Fruit fly (Drosophila melanogaster) whole organism, embryonic: ENCODE measurements around the gene CG33098.

Source experiments
- Abd-B ChIP-seq: fragments of 200-800 bp; sonication (Bioruptor generic); optimal IDR thresholded peaks from 2 replicates; lab custom pipeline; 2018; ENCODE audit warnings: missing biosample characterization, mild to moderate bottlenecking, missing genetic modification characterization, moderate library complexity
- B-H2 ChIP-seq: fragments of 200-800 bp; sonication (Bioruptor generic); optimal IDR thresholded peaks from 2 replicates; lab custom pipeline; 2018; ENCODE audit warnings: missing biosample characterization, mild to moderate bottlenecking, missing genetic modification characterization
- Blimp-1 ChIP-seq: fragments of 200-800 bp; sonication (Bioruptor generic); optimal IDR thresholded peaks from 3 replicates; lab custom pipeline; 2018; ENCODE audit warnings: missing biosample characterization, missing genetic modification characterization, mild to moderate bottlenecking, moderate library complexity, missing genetic modification reagents
- CG10462 ChIP-seq: fragments of 200-800 bp; sonication (Bioruptor generic); optimal IDR thresholded peaks from 2 replicates; lab custom pipeline; 2016; ENCODE audit warnings: missing biosample characterization, missing genetic modification characterization
- CG10565 ChIP-seq: fragments of 200-800 bp; sonication (Bioruptor generic); optimal IDR thresholded peaks from 3 replicates; lab custom pipeline; 2016; ENCODE audit warnings: missing biosample characterization, mild to moderate bottlenecking, missing genetic modification characterization
- CG12659 ChIP-seq: fragments of 200-800 bp; sonication (Bioruptor generic); optimal IDR thresholded peaks from 3 replicates; lab custom pipeline; 2017; ENCODE audit warnings: mild to moderate bottlenecking, missing biosample characterization, missing genetic modification reagents, missing genetic modification characterization
- CG13123 ChIP-seq: fragments of 200-800 bp; sonication (Bioruptor generic); optimal IDR thresholded peaks from 2 replicates; lab custom pipeline; 2016; ENCODE audit warnings: missing biosample characterization, missing genetic modification characterization
- CG13424 ChIP-seq: fragments of 200-800 bp; sonication (Bioruptor generic); optimal IDR thresholded peaks from 2 replicates; lab custom pipeline; 2019; ENCODE audit warnings: missing biosample characterization, mild to moderate bottlenecking, missing genetic modification characterization, moderate library complexity
- CG13775 ChIP-seq: fragments of 200-800 bp; sonication (Bioruptor generic); optimal IDR thresholded peaks from 3 replicates; lab custom pipeline; 2017; ENCODE audit warnings: missing biosample characterization, mild to moderate bottlenecking, missing genetic modification characterization
- CG1647 ChIP-seq: fragments of 200-800 bp; sonication (Bioruptor generic); optimal IDR thresholded peaks from 3 replicates; lab custom pipeline; 2016; ENCODE audit warnings: missing biosample characterization, missing genetic modification characterization
- CG16863 ChIP-seq: fragments of 200-800 bp; sonication (Bioruptor generic); optimal IDR thresholded peaks from 3 replicates; lab custom pipeline; 2016; ENCODE audit warnings: missing biosample characterization, missing genetic modification characterization
- CG17359 ChIP-seq: fragments of 200-800 bp; sonication (Bioruptor generic); optimal IDR thresholded peaks from 3 replicates; lab custom pipeline; 2018; ENCODE audit warnings: missing biosample characterization, mild to moderate bottlenecking, missing genetic modification characterization, moderate library complexity
- CG18619 ChIP-seq: fragments of 200-800 bp; sonication (Bioruptor generic); optimal IDR thresholded peaks from 3 replicates; lab custom pipeline; 2017; ENCODE audit warnings: missing biosample characterization, mild to moderate bottlenecking, missing genetic modification characterization
- CG18764 ChIP-seq: fragments of 200-800 bp; sonication (Bioruptor generic); optimal IDR thresholded peaks from 3 replicates; lab custom pipeline; 2016; ENCODE audit warnings: missing biosample characterization, missing genetic modification characterization
- CG3281 ChIP-seq: fragments of 200-800 bp; sonication (Bioruptor generic); optimal IDR thresholded peaks from 3 replicates; lab custom pipeline; 2017; ENCODE audit warnings: missing biosample characterization, mild to moderate bottlenecking, missing genetic modification characterization
- CG34224 ChIP-seq: fragments of 200-800 bp; sonication (Bioruptor generic); IDR thresholded peaks from 3 replicates; pipeline ENCODE4 v1.3.6; 2022; ENCODE audit warnings: missing biosample characterization, missing genetic modification characterization; ENCODE audit not compliant: partially characterized antibody
- CG34422 ChIP-seq: fragments of 200-800 bp; sonication (Bioruptor generic); IDR thresholded peaks from 3 replicates; pipeline ENCODE4 v1.3.6; 2022; ENCODE audit warnings: missing biosample characterization, missing genetic modification characterization
- CG3847 ChIP-seq: fragments of 200-800 bp; sonication (Bioruptor generic); IDR thresholded peaks from 2 replicates; pipeline ENCODE4 v1.3.6; 2022; ENCODE audit warnings: missing biosample characterization, missing genetic modification characterization
- CG4328 ChIP-seq: fragments of 200-800 bp; sonication (Bioruptor generic); optimal IDR thresholded peaks from 3 replicates; lab custom pipeline; 2017; ENCODE audit warnings: missing biosample characterization, missing genetic modification reagents, missing genetic modification characterization
- CG4854 ChIP-seq: fragments of 200-800 bp; sonication (Bioruptor generic); optimal IDR thresholded peaks from 2 replicates; lab custom pipeline; 2016; ENCODE audit warnings: missing biosample characterization, missing genetic modification characterization, inconsistent platforms
- CG6654 ChIP-seq: fragments of 200-800 bp; sonication (Bioruptor generic); optimal IDR thresholded peaks from 2 replicates; lab custom pipeline; 2017; ENCODE audit warnings: missing biosample characterization, mild to moderate bottlenecking, missing genetic modification characterization
- CG7786 ChIP-seq: fragments of 200-800 bp; sonication (Bioruptor generic); optimal IDR thresholded peaks from 2 replicates; lab custom pipeline; 2016; ENCODE audit warnings: missing biosample characterization, missing genetic modification characterization
- CG8944 ChIP-seq: fragments of 200-800 bp; sonication (Bioruptor generic); optimal IDR thresholded peaks from 3 replicates; lab custom pipeline; 2016; ENCODE audit warnings: missing biosample characterization, missing genetic modification characterization
- CG9437 ChIP-seq: fragments of 200-800 bp; sonication (Bioruptor generic); optimal IDR thresholded peaks from 2 replicates; lab custom pipeline; 2018; ENCODE audit warnings: missing biosample characterization, mild to moderate bottlenecking, missing genetic modification characterization
- CG9932 ChIP-seq: fragments of 200-800 bp; sonication (Bioruptor generic); IDR thresholded peaks from 2 replicates; pipeline ENCODE4 v1.3.6; 2022; ENCODE audit warnings: missing biosample characterization, missing genetic modification characterization
- D19A ChIP-seq: fragments of 200-800 bp; optimal IDR thresholded peaks from 3 replicates; lab custom pipeline; 2019; ENCODE audit warnings: missing biosample characterization, mild to moderate bottlenecking, missing genetic modification characterization, moderate library complexity
- D19B ChIP-seq: fragments of 200-800 bp; sonication (Bioruptor generic); optimal IDR thresholded peaks from 2 replicates; lab custom pipeline; 2017; ENCODE audit warnings: missing biosample characterization, mild to moderate bottlenecking, missing genetic modification characterization
- Ets65A ChIP-seq: fragments of 200-800 bp; sonication (Bioruptor generic); peaks from one replicate; lab custom pipeline; 2016; ENCODE audit warnings: missing biosample characterization, missing genetic modification characterization
- Fer1 ChIP-seq: fragments of 200-800 bp; sonication (Bioruptor generic); optimal IDR thresholded peaks from 2 replicates; lab custom pipeline; 2017; ENCODE audit warnings: missing biosample characterization, mild to moderate bottlenecking, missing genetic modification characterization
- Fer3 ChIP-seq: fragments of 200-800 bp; sonication (Bioruptor generic); optimal IDR thresholded peaks from 2 replicates; lab custom pipeline; 2018; ENCODE audit warnings: missing biosample characterization, mild to moderate bottlenecking, missing genetic modification characterization, moderate library complexity
- H2.0 ChIP-seq: fragments of 200-800 bp; sonication (Bioruptor generic); IDR thresholded peaks from 2 replicates; pipeline ENCODE4 v1.3.6; 2022; ENCODE audit warnings: missing biosample characterization, missing genetic modification characterization
- HLH3B ChIP-seq: fragments of 200-800 bp; sonication (Bioruptor generic); IDR thresholded peaks from 2 replicates; pipeline ENCODE4 v1.3.6; 2022; ENCODE audit warnings: missing biosample characterization, missing genetic modification characterization
- Neu2 ChIP-seq: fragments of 200-800 bp; sonication (Bioruptor generic); optimal IDR thresholded peaks from 3 replicates; lab custom pipeline; 2016; ENCODE audit warnings: missing biosample characterization, missing genetic modification characterization, borderline replicate concordance
- Nf-YC ChIP-seq: fragments of 200-800 bp; optimal IDR thresholded peaks from 3 replicates; lab custom pipeline; 2019; ENCODE audit warnings: missing biosample characterization, mild to moderate bottlenecking, missing genetic modification characterization, moderate library complexity
- Sox100B ChIP-seq: fragments of 200-800 bp; sonication (Bioruptor generic); optimal IDR thresholded peaks from 3 replicates; lab custom pipeline; 2018; ENCODE audit warnings: missing biosample characterization, mild to moderate bottlenecking, missing genetic modification characterization
- Xbp1 ChIP-seq: fragments of 200-800 bp; sonication (Bioruptor generic); optimal IDR thresholded peaks from 3 replicates; lab custom pipeline; 2016; ENCODE audit warnings: missing biosample characterization, mild to moderate bottlenecking, missing genetic modification characterization
- ab ChIP-seq: fragments of 200-800 bp; sonication (Bioruptor generic); optimal IDR thresholded peaks from 2 replicates; lab custom pipeline; 2016; ENCODE audit warnings: missing biosample characterization, missing genetic modification characterization
- br ChIP-seq: fragments of >200 bp; optimal IDR thresholded peaks from 2 replicates; lab custom pipeline; 2017
- chn ChIP-seq: fragments of 200-800 bp; sonication (Bioruptor generic); optimal IDR thresholded peaks from 2 replicates; lab custom pipeline; 2016; ENCODE audit warnings: missing biosample characterization, missing genetic modification characterization
- ci ChIP-seq: fragments of 200-800 bp; sonication (Bioruptor generic); IDR thresholded peaks from 3 replicates; pipeline ENCODE4 v1.3.6; 2022; ENCODE audit warnings: missing biosample characterization, missing genetic modification characterization
- corto ChIP-seq: fragments of 200-800 bp; sonication (Bioruptor generic); optimal IDR thresholded peaks from 2 replicates; lab custom pipeline; 2016; ENCODE audit warnings: missing biosample characterization, mild to moderate bottlenecking, missing genetic modification characterization, moderate library complexity
- eyg ChIP-seq: fragments of 200-800 bp; sonication (Bioruptor generic); optimal IDR thresholded peaks from 3 replicates; lab custom pipeline; 2016; ENCODE audit warnings: missing biosample characterization, missing genetic modification characterization
- ftz-f1 ChIP-seq: fragments of 200-800 bp; sonication (Bioruptor generic); optimal IDR thresholded peaks from 2 replicates; lab custom pipeline; 2016; ENCODE audit warnings: missing biosample characterization, missing genetic modification characterization
- gcm ChIP-seq: fragments of 200-800 bp; sonication (Bioruptor generic); optimal IDR thresholded peaks from 2 replicates; lab custom pipeline; 2019; ENCODE audit warnings: missing biosample characterization, mild to moderate bottlenecking, missing genetic modification characterization, moderate library complexity
- grn ChIP-seq: fragments of 200-800 bp; sonication (Bioruptor generic); optimal IDR thresholded peaks from 3 replicates; lab custom pipeline; 2017; ENCODE audit warnings: missing biosample characterization, missing genetic modification characterization
- kay ChIP-seq: fragments of 200-800 bp; sonication (Bioruptor generic); optimal IDR thresholded peaks from 2 replicates; lab custom pipeline; 2016; ENCODE audit warnings: missing biosample characterization, missing genetic modification characterization
- lov ChIP-seq, 2 experiments: fragments of 200-800 bp in 1 of 2; fragments of >200 bp in 1 of 2; sonication (Bioruptor generic) in 1 of 2; IDR thresholded peaks in 1 of 2; optimal IDR thresholded peaks in 1 of 2; 2 replicates in 1 of 2; 3 replicates in 1 of 2; pipeline versions ENCODE4 v1.3.6 to Lab custom; 2017 to 2022; ENCODE audit warnings: missing biosample characterization in 1 of 2, missing genetic modification characterization in 1 of 2
- phol ChIP-seq: fragments of 200-800 bp; sonication (Bioruptor generic); optimal IDR thresholded peaks from 3 replicates; lab custom pipeline; 2018; ENCODE audit warnings: missing biosample characterization, mild to moderate bottlenecking, missing genetic modification characterization, moderate library complexity
- stwl ChIP-seq: fragments of 200-800 bp; sonication (Bioruptor generic); optimal IDR thresholded peaks from 3 replicates; lab custom pipeline; 2018; ENCODE audit warnings: missing biosample characterization, mild to moderate bottlenecking, missing genetic modification characterization, moderate library complexity
- unpg ChIP-seq: fragments of 200-800 bp; sonication (Bioruptor generic); optimal IDR thresholded peaks from 3 replicates; lab custom pipeline; 2018; ENCODE audit warnings: missing biosample characterization, mild to moderate bottlenecking, missing genetic modification characterization, moderate library complexity
- z ChIP-seq: fragments of 200-800 bp; sonication (Bioruptor generic); IDR thresholded peaks from 3 replicates; pipeline ENCODE4 v1.3.6; 2022; ENCODE audit warnings: missing biosample characterization, missing genetic modification characterization

CG33098 gene

DNA sequence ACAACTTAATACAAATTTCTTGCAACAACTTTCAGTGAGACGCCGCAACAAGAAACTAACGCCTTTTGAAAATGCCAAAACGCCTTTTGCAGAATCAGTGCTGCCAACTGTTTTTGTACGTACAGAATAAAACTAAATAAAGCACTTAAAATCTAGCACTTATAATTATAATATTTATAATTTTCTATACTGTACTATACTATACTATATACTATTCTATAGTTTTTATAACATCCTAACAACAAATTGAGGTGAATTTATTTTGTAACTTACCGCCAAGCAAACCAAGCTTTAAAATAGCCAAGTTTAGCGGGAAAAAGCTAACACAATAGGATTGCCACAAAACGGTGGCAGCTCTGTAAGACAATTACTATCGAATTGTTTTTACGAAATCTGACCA, 46.8 kb downstream of the CG33098 start, which contains the start of the genes Aos1 and Srlp (continued):
- peak; percentile 56 for TF ChIP-seq CG13775 (GFP tag; lab: Kevin White, UChicago)
- no peak for TF ChIP-seq H2.0 (GFP tag; lab: Robert Waterston, UW)
- no peak for TF ChIP-seq Blimp-1 (GFP tag; lab: Kevin White, UChicago)
- TF ChIP-seq stwl (tag; lab: Kevin White, UChicago): peak; percentile 53
- TF ChIP-seq Fer1: peak; percentile 65
- no peak for TF ChIP-seq CG8944
- TF ChIP-seq CG10565 (GFP tag; lab: Kevin White, UChicago): no peak
- no peak for TF ChIP-seq D19B (GFP tag; lab: Kevin White, UChicago)
- no peak for TF ChIP-seq z (GFP tag; lab: Robert Waterston, UW)
- TF ChIP-seq CG7786 (GFP tag; lab: Kevin White, UChicago): no peak
- TF ChIP-seq CG9437: peak; percentile 51
- no peak for TF ChIP-seq br
- TF ChIP-seq unpg (GFP tag; lab: Kevin White, UChicago): peak; percentile 58
- TF ChIP-seq Nf-YC: peak; percentile 69
- no peak for TF ChIP-seq grn (GFP tag; lab: Kevin White, UChicago)
- TF ChIP-seq CG34224 (GFP tag; lab: Robert Waterston, UW): no peak
- TF ChIP-seq CG34422: no peak
- TF ChIP-seq ab: no peak
- TF ChIP-seq CG1647 (GFP tag; lab: Kevin White, UChicago): peak; percentile 6
- peak; percentile 12 for TF ChIP-seq CG4328 (GFP tag; lab: Kevin White, UChicago)
- TF ChIP-seq CG9932 (GFP tag; lab: Robert Waterston, UW): peak; percentile 69
- peak; percentile 73 for TF ChIP-seq CG13424 (tag; lab: Kevin White, UChicago)
- TF ChIP-seq HLH3B (GFP tag; lab: Robert Waterston, UW): no peak
- TF ChIP-seq CG16863: no peak
- TF ChIP-seq B-H2 (GFP tag; lab: Kevin White, UChicago): peak; percentile 60
- TF ChIP-seq CG18619 (GFP tag; lab: Kevin White, UChicago): peak; percentile 26
- peak; percentile 62 for TF ChIP-seq Abd-B
- TF ChIP-seq phol: peak; percentile 80
- no peak for TF ChIP-seq eyg
- no peak for TF ChIP-seq Neu2 (GFP tag; lab: Kevin White, UChicago)
- TF ChIP-seq CG3281 (GFP tag; lab: Kevin White, UChicago): peak; percentile 50
- no peak for TF ChIP-seq ftz-f1 (GFP tag; lab: Kevin White, UChicago)
- TF ChIP-seq CG6654 (GFP tag; lab: Kevin White, UChicago): no peak
- no peak for TF ChIP-seq ci (GFP tag; lab: Robert Waterston, UW)
- peak; percentile 52 for TF ChIP-seq D19A (tag; lab: Kevin White, UChicago)
- no peak for TF ChIP-seq chn (GFP tag; lab: Kevin White, UChicago)
- TF ChIP-seq Xbp1 (GFP tag; lab: Kevin White, UChicago): peak; percentile 69
- TF ChIP-seq kay: no peak
- TF ChIP-seq Ets65A (GFP tag; lab: Kevin White, UChicago): peak; percentile 52
- peak; percentile 81 for TF ChIP-seq CG12659 (GFP tag; lab: Kevin White, UChicago)
- no peak for TF ChIP-seq corto (GFP tag; lab: Kevin White, UChicago)
- TF ChIP-seq CG13123 (GFP tag; lab: Kevin White, UChicago): peak; percentile 19
- no peak for TF ChIP-seq CG10462
- no peak for TF ChIP-seq gcm
- TF ChIP-seq Sox100B (GFP tag; lab: Kevin White, UChicago): no peak
- TF ChIP-seq CG17359: peak; percentile 35
- TF ChIP-seq CG4854: no peak
- TF ChIP-seq lov (optimal IDR thresholded peaks at IDR 0.05; lab: Kevin White, UChicago): no peak
- no peak for TF ChIP-seq lov (GFP tag; IDR thresholded peaks at IDR 0.05; lab: Robert Waterston, UW)
- TF ChIP-seq Fer3 (tag; lab: Kevin White, UChicago): peak; percentile 54
- peak; percentile 20 for TF ChIP-seq CG18764 (GFP tag; lab: Kevin White, UChicago)
- peak; percentile 55; the same call in 1 of the 2 replicates for TF ChIP-seq CG3847 (GFP tag; lab: Robert Waterston, UW)
